Worm (Caenorhabditis elegans): ENCODE data around the gene ckb-4.

ce11 chrV:2123164-2123563 is 13.9 kb upstream of the ckb-4 start:
- TF ChIP-seq pha-4 (tag; optimal IDR thresholded peaks at IDR 0.05), result no peak
- no peak for TF ChIP-seq ceh-58 (GFP tag; IDR thresholded peaks at IDR 0.05)
- TF ChIP-seq ets-4 (GFP tag; optimal IDR thresholded peaks at IDR 0.05), result no peak
- no peak for TF ChIP-seq T26A5.8 (tag; optimal IDR thresholded peaks at IDR 0.05)

Measured in whole organism, young adult.